Worm (Caenorhabditis elegans) whole organism, young adult: ENCODE results near the gene xpo-3.

Experiments used
- Y56A3A.18 ChIP-seq: fragments of 200-800 bp; sonication (Bioruptor generic); IDR thresholded peaks from 2 replicates; pipeline ENCODE4 v1.3.6; 2022; ENCODE audit warnings: missing genetic modification reagents, missing genetic modification characterization, missing compliant biosample characterization
- ama-1 ChIP-seq, 3 experiments: fragments of 150-350 bp in 1 of 3; sonication (generic microtip) in 2 of 3; optimal IDR thresholded peaks; 2 replicates each; lab custom pipeline; 2014 to 2018; ENCODE audit warnings: missing biosample characterization in 2 of 3, missing genetic modification characterization in 2 of 3, missing genetic modification reagents in 2 of 3
- ets-4 ChIP-seq: fragments of 200-800 bp; sonication (Bioruptor generic); optimal IDR thresholded peaks from 2 replicates; lab custom pipeline; 2018; ENCODE audit warnings: mild to moderate bottlenecking, missing genetic modification characterization, missing compliant biosample characterization

ce11 chrIV:7931873-7932272 is 8.0 kb upstream of the xpo-3 start:
- TF ChIP-seq ets-4 (GFP tag; lab: Kevin White, UChicago): no peak
- TF ChIP-seq Y56A3A.18: no peak
- TF ChIP-seq ama-1 (optimal IDR thresholded peaks at IDR 0.05; lab: Kevin White, UChicago): no peak
- TF ChIP-seq ama-1 (GFP tag; optimal IDR thresholded peaks at IDR 0.05; lab: Kevin White, UChicago): no peak
